Worm (Caenorhabditis elegans) whole organism, early embryonic: Measurements from ENCODE around the gene T08G3.6.

ENCODE experiments used
- ama-1 ChIP-seq: fragments of 150-350 bp; optimal IDR thresholded peaks from 2 replicates; lab custom pipeline; 2014
- ets-7 ChIP-seq: sonication (generic microtip); optimal IDR thresholded peaks from 2 replicates; lab custom pipeline; 2016; ENCODE audit warnings: missing genotype, missing genetic modification characterization, missing compliant biosample characterization
- flt-1 ChIP-seq: fragments of 200-800 bp; sonication (Bioruptor generic); IDR thresholded peaks from 2 replicates; pipeline ENCODE4 v1.3.6; 2022; ENCODE audit warnings: missing genetic modification characterization, missing compliant biosample characterization
- tra-4 ChIP-seq: sonication (generic microtip); optimal IDR thresholded peaks from 2 replicates; lab custom pipeline; 2017; ENCODE audit warnings: missing genetic modification characterization, missing compliant biosample characterization

- TF ChIP-seq ets-7 (tag; lab: Kevin White, UChicago), result no peak
- no peak for TF ChIP-seq ama-1 (lab: Kevin White, UChicago)
- TF ChIP-seq tra-4 (tag; lab: Kevin White, UChicago), result no peak
- TF ChIP-seq flt-1 (GFP tag; lab: Robert Waterston, UW), result no peak
Observed at ce11 chrV:16487474-16487873, 41.7 kb downstream of the T08G3.6 start, which contains the start of gene Y32B12A.5.
